Worm (Caenorhabditis elegans): ENCODE results near the gene C16D9.1.
A peak's percentile ranks its signal among the peaks of the same experiment; 100 is the strongest.

C16D9.1 gene

ce11 chrV:8235331-8235730, 23.8 kb upstream of the C16D9.1 start (continued):
- no peak for TF ChIP-seq lsy-27 (tag; optimal IDR thresholded peaks at IDR 0.05; ENCODE audit: borderline replicate concordance, insufficient read depth)
- TF ChIP-seq lin-26 (GFP tag; IDR thresholded peaks at IDR 0.05) = no peak
- peak; percentile 71 for TF ChIP-seq hmg-1.2 (GFP tag; IDR thresholded peaks at IDR 0.05)
- TF ChIP-seq lag-1 (GFP tag; IDR thresholded peaks at IDR 0.05) = no peak
- peak; percentile 78; the same call in 1 of the 2 replicates for TF ChIP-seq pbrm-1 (GFP tag; IDR thresholded peaks at IDR 0.05)
- peak; percentile 58; the same call in 1 of the 2 replicates for TF ChIP-seq ceh-40 (GFP tag; IDR thresholded peaks at IDR 0.05)
- TF ChIP-seq ztf-18 (tag; optimal IDR thresholded peaks at IDR 0.05) = peak; percentile 43
- TF ChIP-seq nhr-80 (tag; optimal IDR thresholded peaks at IDR 0.05) = peak; percentile 36
- peak; percentile 38 for TF ChIP-seq ceh-27 (GFP tag; optimal IDR thresholded peaks at IDR 0.05)

- TF ChIP-seq F49E8.2 (tag; optimal IDR thresholded peaks at IDR 0.05; ENCODE audit: insufficient read depth) (no peak), lin-40 (tag; optimal IDR thresholded peaks at IDR 0.05) (no peak), ztf-22 (GFP tag; optimal IDR thresholded peaks at IDR 0.05) (no peak), T07F8.4 (tag; optimal IDR thresholded peaks at IDR 0.05) (no peak), attf-3 (GFP tag; conservative IDR thresholded peaks at IDR 0.05) (no peak), tbp1 (GFP tag; optimal IDR thresholded peaks at IDR 0.05) (no peak), B0019.2 (GFP tag; conservative IDR thresholded peaks at IDR 0.05) (no peak), lsl-1 (GFP tag; optimal IDR thresholded peaks at IDR 0.05) (no peak)
Measured at ce11 chrV:8238290-8238689, 20.8 kb upstream of the C16D9.1 start, which contains the start of gene rol-3. Gene rol-3, minus strand, starts transcription at chrV:8238409.

ce11 chrV:8239928-8240327, 19.2 kb upstream of the C16D9.1 start, which contains the start of gene C16D9.3:
Gene C16D9.3, minus strand, starts transcription at chrV:8240028.
- TF ChIP-seq die-1 (tag; optimal IDR thresholded peaks at IDR 0.05) (no peak), nfya-2 (GFP tag; IDR thresholded peaks at IDR 0.05) (no peak), F57C9.4 (tag; optimal IDR thresholded peaks at IDR 0.05) (no peak), hsf-1 (GFP tag; IDR thresholded peaks at IDR 0.05) (no peak), gei-17 (GFP tag; optimal IDR thresholded peaks at IDR 0.05) (no peak), zim-3 (tag; optimal IDR thresholded peaks at IDR 0.05) (no peak), C06A6.2 (GFP tag; conservative IDR thresholded peaks at IDR 0.05) (no peak)

ce11 chrV:8242798-8243197, 16.3 kb upstream of the C16D9.1 start, which contains the start of gene C16D9.4:
Gene C16D9.4, minus strand, starts transcription at chrV:8242898.
- TF ChIP-seq B0261.1 (tag; optimal IDR thresholded peaks at IDR 0.05) = no peak
- TF ChIP-seq F22D6.2 (tag; optimal IDR thresholded peaks at IDR 0.05) = no peak
- no peak for TF ChIP-seq lin-26 (GFP tag; IDR thresholded peaks at IDR 0.05)
- no peak for TF ChIP-seq B0019.2 (GFP tag; conservative IDR thresholded peaks at IDR 0.05)
- no peak for TF ChIP-seq ceh-100 (GFP tag; IDR thresholded peaks at IDR 0.05)
- no peak for TF ChIP-seq nfya-1 (tag; optimal IDR thresholded peaks at IDR 0.05; ENCODE audit: borderline replicate concordance, insufficient read depth)
- TF ChIP-seq tlf-1 (GFP tag; optimal IDR thresholded peaks at IDR 0.05) = no peak
- no peak for TF ChIP-seq bed-2 (GFP tag; IDR thresholded peaks at IDR 0.05)
- no peak for TF ChIP-seq efl-1 (GFP tag; optimal IDR thresholded peaks at IDR 0.05)
- TF ChIP-seq ekl-4 (GFP tag; IDR thresholded peaks at IDR 0.05) = no peak
- TF ChIP-seq C06A6.2 (GFP tag; conservative IDR thresholded peaks at IDR 0.05) = no peak
- no peak for TF ChIP-seq F37B4.10 (GFP tag; IDR thresholded peaks at IDR 0.05)
- TF ChIP-seq unc-130 (GFP tag; optimal IDR thresholded peaks at IDR 0.05) = no peak
- TF ChIP-seq gei-17 (GFP tag; optimal IDR thresholded peaks at IDR 0.05) = no peak
